Worm (Caenorhabditis elegans) whole organism, mixed stage, embryonic: ENCODE data around the gene cyp-42A1.

Source experiments
- hlh-1 ChIP-seq: fragments of 150-350 bp; optimal IDR thresholded peaks from 2 replicates; lab custom pipeline; 2014; ENCODE audit warnings: missing biosample characterization, missing genetic modification reagents, missing genetic modification characterization
- lsy-2 ChIP-seq: fragments of 150-350 bp; optimal IDR thresholded peaks from 2 replicates; lab custom pipeline; 2014; ENCODE audit warnings: missing biosample characterization, missing genetic modification characterization
- snpc-4 ChIP-seq: fragments of 150-350 bp; optimal IDR thresholded peaks from 2 replicates; lab custom pipeline; 2014; ENCODE audit warnings: missing biosample characterization, missing genetic modification characterization
- unc-39 ChIP-seq: fragments of 150-350 bp; optimal IDR thresholded peaks from 2 replicates; lab custom pipeline; 2014; ENCODE audit warnings: missing biosample characterization, missing genetic modification characterization

- TF ChIP-seq snpc-4 (tag; lab: Kevin White, UChicago) (no peak), unc-39 (tag; lab: Kevin White, UChicago) (no peak), lsy-2 (tag; lab: Kevin White, UChicago) (no peak), hlh-1 (tag; lab: Kevin White, UChicago) (no peak)
These were observed 10.3 kb upstream of the cyp-42A1 start for ce11 chrV:18901530-18901929.
